Worm (Caenorhabditis elegans) whole organism, late embryonic: ENCODE data around the gene F31B12.4.

Experiments used
- K02D7.2 ChIP-seq: sonication (generic microtip); optimal IDR thresholded peaks from 2 replicates; lab custom pipeline; 2017; ENCODE audit warnings: mild to moderate bottlenecking, missing genetic modification characterization, missing compliant biosample characterization
- K09A11.1 ChIP-seq: sonication (generic microtip); optimal IDR thresholded peaks from 2 replicates; lab custom pipeline; 2017; ENCODE audit warnings: antibody characterized with exemption, mild to moderate bottlenecking, missing genetic modification characterization, missing compliant biosample characterization; ENCODE audit not compliant: insufficient read depth
- ama-1 ChIP-seq: fragments of 150-350 bp; optimal IDR thresholded peaks from 2 replicates; lab custom pipeline; 2014
- ceh-14 ChIP-seq: sonication (generic microtip); optimal IDR thresholded peaks from 2 replicates; lab custom pipeline; 2016; ENCODE audit warnings: missing genotype, missing genetic modification characterization, missing compliant biosample characterization
- ceh-18 ChIP-seq: sonication (generic microtip); optimal IDR thresholded peaks from 2 replicates; lab custom pipeline; 2016; ENCODE audit warnings: missing genetic modification characterization, missing compliant biosample characterization
- ceh-31 ChIP-seq: sonication (generic microtip); optimal IDR thresholded peaks from 2 replicates; lab custom pipeline; 2016; ENCODE audit warnings: missing genetic modification characterization, missing compliant biosample characterization
- gmeb-2 ChIP-seq: sonication (generic microtip); optimal IDR thresholded peaks from 2 replicates; lab custom pipeline; 2016; ENCODE audit warnings: missing genetic modification characterization, inconsistent platforms, missing compliant biosample characterization
- madf-2 ChIP-seq: sonication (generic microtip); optimal IDR thresholded peaks from 2 replicates; lab custom pipeline; 2017; ENCODE audit warnings: missing genetic modification characterization, missing compliant biosample characterization
- nfya-1 ChIP-seq: sonication (generic microtip); optimal IDR thresholded peaks from 2 replicates; lab custom pipeline; 2017; ENCODE audit warnings: missing genetic modification characterization, mild to moderate bottlenecking, missing compliant biosample characterization, antibody characterized with exemption, moderate library complexity
- pag-3 ChIP-seq: sonication (generic microtip); optimal IDR thresholded peaks from 2 replicates; lab custom pipeline; 2016; ENCODE audit warnings: missing compliant biosample characterization, missing genetic modification characterization, borderline replicate concordance
- pros-1 ChIP-seq: fragments of 150-350 bp; optimal IDR thresholded peaks from 2 replicates; lab custom pipeline; 2014; ENCODE audit warnings: missing biosample characterization, missing genetic modification reagents, missing genetic modification characterization
- ref-2 ChIP-seq: sonication (generic microtip); optimal IDR thresholded peaks from 2 replicates; lab custom pipeline; 2016; ENCODE audit warnings: missing genetic modification characterization, missing compliant biosample characterization

ce11 chrX:10767669-10768068, 36.9 kb upstream of the F31B12.4 start:
- TF ChIP-seq K09A11.1 (tag; lab: Kevin White, UChicago) (no peak), madf-2 (tag; lab: Kevin White, UChicago) (no peak), ceh-31 (tag; lab: Kevin White, UChicago) (no peak), nfya-1 (no peak), ama-1 (no peak), gmeb-2 (tag; lab: Kevin White, UChicago) (no peak), pag-3 (tag; lab: Kevin White, UChicago) (no peak), K02D7.2 (tag; lab: Kevin White, UChicago) (no peak), ceh-18 (tag; lab: Kevin White, UChicago) (no peak), ceh-14 (tag; lab: Kevin White, UChicago) (no peak), pros-1 (tag; lab: Kevin White, UChicago) (no peak), ref-2 (tag; lab: Kevin White, UChicago) (no peak)
